Worm (Caenorhabditis elegans) whole organism, L1 larva: ENCODE measurements around the gene W02F12.8.
A peak's percentile ranks its signal among the peaks of the same experiment; 100 is the strongest.

Experiments used
- C34B4.2 ChIP-seq: sonication (generic microtip); optimal IDR thresholded peaks from 2 replicates; lab custom pipeline; 2017; ENCODE audit warnings: mild to moderate bottlenecking, missing genetic modification characterization, missing compliant biosample characterization
- ets-5 ChIP-seq: fragments of 200-800 bp; sonication (Bioruptor generic); IDR thresholded peaks from 2 replicates; pipeline ENCODE4 v1.3.6; 2022; ENCODE audit warnings: missing genetic modification characterization, missing compliant biosample characterization
- fkh-4 ChIP-seq: sonication (generic microtip); optimal IDR thresholded peaks from 2 replicates; lab custom pipeline; 2016; ENCODE audit warnings: missing compliant biosample characterization, missing genetic modification characterization, borderline replicate concordance
- lin-35 ChIP-seq, 2 experiments: fragments of 150-350 bp; optimal IDR thresholded peaks; 2 replicates each; lab custom pipeline; 2014; ENCODE audit warnings: missing biosample characterization in 2 of 2, missing genetic modification characterization in 2 of 2, missing genetic modification reagents in 2 of 2
- nhr-77 ChIP-seq: fragments of 150-350 bp; optimal IDR thresholded peaks from 2 replicates; lab custom pipeline; 2014; ENCODE audit warnings: missing biosample characterization, missing genetic modification characterization
- pag-3 ChIP-seq: sonication (generic microtip); optimal IDR thresholded peaks from 2 replicates; lab custom pipeline; 2017; ENCODE audit warnings: missing genetic modification characterization, mild to moderate bottlenecking, missing compliant biosample characterization, antibody characterized with exemption, borderline replicate concordance; ENCODE audit not compliant: insufficient read depth
- unc-130 ChIP-seq: fragments of 150-350 bp; optimal IDR thresholded peaks from 2 replicates; lab custom pipeline; 2017; ENCODE audit warnings: missing biosample characterization, missing genetic modification characterization, inconsistent platforms

DNA sequence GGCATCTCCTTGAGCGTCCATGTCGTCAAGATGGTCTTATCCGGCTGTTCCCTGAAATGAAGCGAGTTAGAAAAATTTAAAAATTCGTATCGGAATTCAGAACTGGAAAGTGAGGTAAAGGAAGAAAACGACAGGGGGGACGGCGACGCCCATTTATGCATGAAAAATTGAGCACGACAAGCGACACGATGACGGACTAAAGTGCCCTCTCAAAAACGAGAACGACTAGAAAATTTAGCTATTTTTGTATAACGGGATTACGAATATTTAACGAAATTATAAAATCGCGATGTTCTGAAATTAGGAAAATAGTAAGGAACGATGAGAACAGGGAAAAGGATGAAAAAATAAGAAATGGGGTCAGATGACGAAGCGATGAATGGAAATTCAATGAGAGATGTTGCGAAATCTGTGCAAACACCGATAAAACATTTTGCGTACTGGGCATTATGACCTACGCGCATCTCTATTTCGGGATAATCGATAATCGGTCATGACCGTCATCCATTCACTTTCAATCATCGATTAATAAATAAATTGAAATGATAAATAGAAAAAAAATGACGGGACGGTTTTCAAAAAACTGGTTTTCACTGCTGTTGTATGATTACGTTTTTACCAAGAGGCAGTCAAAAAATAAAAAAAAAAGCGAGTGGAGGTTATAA lies 38.0 kb downstream of the W02F12.8 start, which contains the start of gene snb-1:
- TF ChIP-seq lin-35 (GFP tag; optimal IDR thresholded peaks at IDR 0.05; lab: Kevin White, UChicago) (peak; percentile 75 to 80), pag-3 (tag; lab: Kevin White, UChicago) (no peak), fkh-4 (peak; percentile 16), ets-5 (GFP tag; lab: Robert Waterston, UW) (no peak), unc-130 (tag; lab: Kevin White, UChicago) (peak; percentile 80), nhr-77 (peak; percentile 19), C34B4.2 (tag; lab: Kevin White, UChicago) (no peak)
